Fruit fly (Drosophila melanogaster) whole organism: ENCODE measurements around the gene CG34124.

ENCODE experiments used
- EcR ChIP-seq, 2 experiments: fragments of >200 bp; optimal IDR thresholded peaks; 2 replicates each; lab custom pipeline; 2017; ENCODE audit warnings: missing biosample characterization in 2 of 2, missing genetic modification characterization in 2 of 2, missing genetic modification reagents in 2 of 2
- psq ChIP-seq: fragments of >200 bp; optimal IDR thresholded peaks from 2 replicates; lab custom pipeline; 2017
- usp ChIP-seq: fragments of >200 bp; optimal IDR thresholded peaks from 2 replicates; lab custom pipeline; 2017; ENCODE audit warnings: missing biosample characterization, missing genetic modification characterization, mixed read lengths

DNA sequence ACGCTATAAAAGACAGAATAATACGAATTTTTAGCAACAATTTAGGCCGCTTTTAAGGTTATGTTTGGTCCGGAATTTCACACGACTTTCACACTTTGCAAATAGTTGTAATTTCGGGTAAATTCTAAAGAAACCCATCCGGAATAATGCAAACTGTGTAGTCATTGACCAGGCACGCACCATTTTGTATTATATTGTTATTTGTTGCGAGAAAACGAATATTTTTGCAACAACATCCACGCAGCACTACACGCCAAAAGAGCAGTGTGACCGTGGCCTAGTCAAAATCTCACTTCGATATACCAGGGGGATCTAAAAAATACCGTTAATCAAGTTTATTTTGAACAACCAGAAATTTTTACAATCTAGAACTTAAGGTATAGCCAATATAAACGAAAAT lies 9.3 kb downstream of the CG34124 start, which contains the start of gene eIF3i:
- TF ChIP-seq EcR (GFP tag; optimal IDR thresholded peaks at IDR 0.05; lab: Kevin White, UChicago) (no peak), psq (lab: Kevin White, UChicago) (no peak), usp (no peak)
